Worm (Caenorhabditis elegans): ENCODE measurements around the gene gldi-3.

DNA sequence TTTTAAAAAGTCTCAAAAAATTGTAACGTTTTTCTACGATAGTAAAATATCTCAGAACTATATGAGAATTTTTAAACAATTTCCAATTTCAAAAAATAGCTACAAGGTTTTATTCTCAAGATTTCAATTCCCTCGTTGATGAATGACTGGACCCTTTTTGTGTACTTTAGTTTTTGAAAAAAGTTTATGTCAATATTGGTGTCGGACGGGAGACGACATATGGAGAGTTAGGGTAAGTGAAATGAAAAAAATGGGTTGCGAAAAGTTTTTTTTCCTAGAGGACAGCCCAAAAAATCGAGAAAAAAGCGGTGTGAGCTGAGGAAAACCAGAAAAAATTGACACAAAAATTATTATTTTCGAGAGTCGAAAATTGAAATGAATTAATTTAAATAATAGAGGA lies 948 bp upstream of the gldi-3 start:
- TF ChIP-seq ztf-23 (GFP tag; IDR thresholded peaks at IDR 0.05) = no peak
- TF ChIP-seq ref-1 (GFP tag; conservative IDR thresholded peaks at IDR 0.05) = no peak
